Worm (Caenorhabditis elegans) whole organism, midembryonic: ENCODE results near the gene bus-1.

Source experiments
- T22C8.4 ChIP-seq: fragments of 200-800 bp; sonication (Bioruptor generic); IDR thresholded peaks from 2 replicates; pipeline ENCODE4 v1.3.6; 2022; ENCODE audit warnings: missing genetic modification characterization, missing compliant biosample characterization
- cog-1 ChIP-seq: sonication (generic microtip); optimal IDR thresholded peaks from 2 replicates; lab custom pipeline; 2016; ENCODE audit warnings: missing genetic modification characterization, missing compliant biosample characterization
- flt-1 ChIP-seq: fragments of 200-800 bp; sonication (Bioruptor generic); IDR thresholded peaks from 2 replicates; pipeline ENCODE4 v1.3.6; 2022; ENCODE audit warnings: missing genetic modification characterization, missing compliant biosample characterization
- klf-2 ChIP-seq: fragments of 200-800 bp; sonication (Bioruptor generic); conservative IDR thresholded peaks from 2 replicates; pipeline ENCODE4 v1.3.6; 2022; ENCODE audit warnings: missing genetic modification reagents, missing genetic modification characterization, missing compliant biosample characterization
- med-1 ChIP-seq: sonication (generic microtip); optimal IDR thresholded peaks from 2 replicates; lab custom pipeline; 2017; ENCODE audit warnings: missing genetic modification characterization, mild to moderate bottlenecking, missing compliant biosample characterization, antibody characterized with exemption, missing genetic modification reagents; ENCODE audit not compliant: insufficient read depth
- ref-1 ChIP-seq: fragments of 200-800 bp; sonication (Bioruptor generic); conservative IDR thresholded peaks from 2 replicates; pipeline ENCODE4 v1.3.6; 2022; ENCODE audit warnings: missing genetic modification reagents, missing genetic modification characterization, missing compliant biosample characterization
- tab-1 ChIP-seq: fragments of 200-800 bp; sonication (Bioruptor generic); IDR thresholded peaks from 2 replicates; pipeline ENCODE4 v1.3.6; 2022; ENCODE audit warnings: missing genetic modification characterization, missing compliant biosample characterization
- ztf-23 ChIP-seq: fragments of 200-800 bp; sonication (Bioruptor generic); IDR thresholded peaks from 2 replicates; pipeline ENCODE4 v1.3.6; 2022; ENCODE audit warnings: missing genetic modification reagents, missing genetic modification characterization, missing compliant biosample characterization
- ztf-29 ChIP-seq: fragments of 200-800 bp; sonication (Bioruptor generic); IDR thresholded peaks from 2 replicates; pipeline ENCODE4 v1.3.6; 2022; ENCODE audit warnings: missing genetic modification reagents, missing genetic modification characterization, missing compliant biosample characterization

bus-1 gene

ce11 chrV:9024713-9025112 lies at the start of gene bus-1:
bus-1 (minus strand) TSS chrV:9024813.
- TF ChIP-seq cog-1 (tag; lab: Kevin White, UChicago) (no peak), T22C8.4 (no peak), flt-1 (no peak), ztf-23 (GFP tag; lab: Robert Waterston, UW) (no peak), tab-1 (GFP tag; lab: Robert Waterston, UW) (no peak), klf-2 (GFP tag; lab: Robert Waterston, UW) (no peak), ref-1 (GFP tag; lab: Robert Waterston, UW) (no peak), ztf-29 (no peak), med-1 (GFP tag; lab: Kevin White, UChicago) (no peak)

DNA sequence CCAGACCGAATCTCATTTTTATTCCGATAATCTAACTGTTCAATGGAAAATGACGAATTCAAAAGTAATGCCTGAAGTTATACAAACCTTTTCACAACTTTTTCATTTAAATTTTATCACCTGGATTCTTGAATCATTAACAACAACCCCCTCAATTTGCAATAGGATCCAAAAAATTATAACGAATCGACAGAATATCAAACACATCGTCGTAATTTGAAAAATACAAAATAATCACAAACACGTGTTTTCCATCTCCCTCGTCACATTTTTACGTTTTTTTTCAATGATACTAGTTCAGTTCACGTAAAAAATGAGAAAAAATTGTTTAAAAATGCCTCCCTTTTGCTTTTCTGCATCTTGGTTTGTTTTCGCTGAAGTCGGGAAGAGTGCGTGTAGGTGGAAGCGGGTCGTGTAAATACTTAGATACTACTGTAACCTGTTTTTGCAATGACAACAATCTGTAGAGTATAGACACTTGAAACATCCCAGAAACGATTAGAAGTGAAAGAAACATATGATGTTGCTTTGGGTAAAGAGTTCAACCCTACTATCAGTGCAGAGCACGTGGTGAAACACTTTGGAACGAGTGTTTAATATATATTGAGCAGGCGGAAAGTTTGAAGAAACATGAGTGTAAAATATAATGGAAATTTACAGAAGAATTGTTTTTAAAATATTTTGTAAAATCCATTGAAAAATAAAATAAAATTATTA lies 48.9 kb upstream of the bus-1 start, which contains the start of gene oac-50:
TSS of gene oac-50 (minus strand) at position 219 of the 717 bp plus-strand sequence.
- no peak for TF ChIP-seq T22C8.4
- no peak for TF ChIP-seq med-1 (GFP tag; lab: Kevin White, UChicago)
- no peak for TF ChIP-seq cog-1 (tag; lab: Kevin White, UChicago)
- no peak for TF ChIP-seq flt-1
- TF ChIP-seq tab-1 (GFP tag; lab: Robert Waterston, UW), result no peak

ce11 chrV:9069680-9070079 lies 45.1 kb upstream of the bus-1 start, which contains the start of gene T27E4.5:
T27E4.5 (minus strand) TSS chrV:9069780.
- TF ChIP-seq klf-2 (GFP tag; lab: Robert Waterston, UW), result no peak

DNA sequence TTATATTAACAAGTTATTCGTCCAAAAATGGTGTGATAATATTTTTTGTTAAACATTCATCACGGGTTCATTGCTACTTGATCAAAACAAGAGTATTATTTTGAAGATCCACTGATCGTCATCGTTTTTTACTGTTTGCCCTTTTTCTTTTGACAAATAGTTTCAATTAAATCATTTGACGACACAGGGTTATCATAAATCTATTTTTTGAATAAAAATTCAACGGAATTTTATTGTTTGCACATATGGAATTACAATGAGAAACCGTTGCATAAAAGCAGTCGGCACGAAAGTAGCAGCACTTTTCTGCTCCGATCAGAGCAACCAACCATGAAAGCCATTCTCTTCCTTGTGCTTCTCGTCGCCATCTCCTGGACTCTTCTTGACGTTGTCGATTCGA lies 43.1 kb upstream of the bus-1 start, which contains the start of gene fip-2:
TSS of gene fip-2 (plus strand) at position 301 of the 400 bp plus-strand sequence.
- no peak for TF ChIP-seq cog-1 (tag; lab: Kevin White, UChicago)

ce11 chrV:9065915-9066314 lies 41.3 kb upstream of the bus-1 start:
- TF ChIP-seq ztf-23 (GFP tag; lab: Robert Waterston, UW) (no peak), klf-2 (GFP tag; lab: Robert Waterston, UW) (no peak), T22C8.4 (no peak), cog-1 (tag; lab: Kevin White, UChicago) (no peak), tab-1 (GFP tag; lab: Robert Waterston, UW) (no peak), flt-1 (no peak), ztf-29 (no peak), med-1 (GFP tag; lab: Kevin White, UChicago) (no peak), ref-1 (GFP tag; lab: Robert Waterston, UW) (no peak)

- TF ChIP-seq ztf-29 (no peak), flt-1 (no peak), T22C8.4 (no peak), ztf-23 (GFP tag; lab: Robert Waterston, UW) (no peak), klf-2 (GFP tag; lab: Robert Waterston, UW) (no peak), ref-1 (GFP tag; lab: Robert Waterston, UW) (no peak), cog-1 (tag; lab: Kevin White, UChicago) (no peak), med-1 (GFP tag; lab: Kevin White, UChicago) (no peak), tab-1 (GFP tag; lab: Robert Waterston, UW) (no peak)
Measured at ce11 chrV:9065001-9065400, 40.4 kb upstream of the bus-1 start.

DNA sequence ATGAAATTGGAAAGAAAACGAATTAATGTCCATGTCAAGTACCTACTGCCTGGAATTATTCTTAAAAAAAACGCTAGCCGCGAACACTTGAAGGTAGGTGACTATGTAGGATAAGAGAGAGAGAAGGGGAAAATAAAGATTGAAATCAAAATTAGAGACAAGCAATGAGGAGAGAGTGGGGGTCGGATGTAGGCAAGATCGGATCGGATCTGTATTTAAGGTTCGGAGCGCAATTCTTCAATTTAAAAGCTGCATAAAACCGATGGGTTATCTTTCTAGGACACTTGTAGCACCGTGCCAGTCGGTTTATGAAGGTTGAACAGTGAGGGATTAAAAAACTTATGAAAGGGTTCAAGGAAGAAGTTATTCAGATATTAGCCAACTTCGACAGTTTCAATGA lies 38.5 kb upstream of the bus-1 start:
- no peak for TF ChIP-seq cog-1 (tag; lab: Kevin White, UChicago)
- TF ChIP-seq flt-1, result no peak
- no peak for TF ChIP-seq klf-2 (GFP tag; lab: Robert Waterston, UW)
- TF ChIP-seq ztf-29, result no peak
- no peak for TF ChIP-seq T22C8.4
- no peak for TF ChIP-seq tab-1 (GFP tag; lab: Robert Waterston, UW)
- no peak for TF ChIP-seq med-1 (GFP tag; lab: Kevin White, UChicago)
- TF ChIP-seq ztf-23 (GFP tag; lab: Robert Waterston, UW), result no peak
- TF ChIP-seq ref-1 (GFP tag; lab: Robert Waterston, UW), result no peak

- TF ChIP-seq klf-2 (GFP tag; lab: Robert Waterston, UW) (no peak), cog-1 (tag; lab: Kevin White, UChicago) (no peak), flt-1 (no peak), ztf-23 (GFP tag; lab: Robert Waterston, UW) (no peak), ztf-29 (no peak), T22C8.4 (no peak), tab-1 (GFP tag; lab: Robert Waterston, UW) (no peak), ref-1 (GFP tag; lab: Robert Waterston, UW) (no peak), med-1 (GFP tag; lab: Kevin White, UChicago) (no peak)
Measured at ce11 chrV:9062341-9062740, 37.7 kb upstream of the bus-1 start, which contains the start of gene C25E10.12. C25E10.12 (minus strand) TSS chrV:9062441.

DNA sequence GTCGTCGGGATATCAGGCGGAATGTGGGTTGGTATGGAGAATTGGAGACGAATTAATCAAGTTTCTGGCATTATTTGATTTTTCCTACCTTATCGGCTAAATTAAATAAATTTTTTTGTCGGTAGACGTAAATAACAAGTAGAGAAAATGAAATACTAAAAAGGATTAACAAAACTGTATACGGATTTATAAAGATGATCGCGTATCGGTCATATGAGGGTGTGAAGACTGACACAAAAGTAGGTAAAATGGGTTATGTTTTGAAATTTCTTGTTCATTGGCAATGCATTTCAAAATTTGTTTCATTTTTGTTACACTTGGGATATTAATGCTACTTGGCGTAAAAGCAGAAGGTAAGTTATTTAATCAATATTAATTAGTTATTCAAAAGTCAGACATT lies 34.9 kb upstream of the bus-1 start, which contains the start of the genes C25E10.16 and C25E10.13:
TSS of gene C25E10.16 (minus strand) at position 101 of the 400 bp plus-strand sequence.
TSS of gene C25E10.13 (plus strand) at position 256 of the 400 bp plus-strand sequence.
- no peak for TF ChIP-seq ref-1 (GFP tag; lab: Robert Waterston, UW)
- TF ChIP-seq ztf-23 (GFP tag; lab: Robert Waterston, UW), result no peak
- no peak for TF ChIP-seq T22C8.4
- TF ChIP-seq ztf-29, result no peak
- TF ChIP-seq klf-2 (GFP tag; lab: Robert Waterston, UW), result no peak
- no peak for TF ChIP-seq tab-1 (GFP tag; lab: Robert Waterston, UW)
- no peak for TF ChIP-seq flt-1
- no peak for TF ChIP-seq med-1 (GFP tag; lab: Kevin White, UChicago)
- no peak for TF ChIP-seq cog-1 (tag; lab: Kevin White, UChicago)

- TF ChIP-seq klf-2 (GFP tag; lab: Robert Waterston, UW) (no peak), cog-1 (tag; lab: Kevin White, UChicago) (no peak), ref-1 (GFP tag; lab: Robert Waterston, UW) (no peak), flt-1 (no peak), T22C8.4 (no peak), ztf-29 (no peak), med-1 (GFP tag; lab: Kevin White, UChicago) (no peak), ztf-23 (GFP tag; lab: Robert Waterston, UW) (no peak), tab-1 (GFP tag; lab: Robert Waterston, UW) (no peak)
Measured at ce11 chrV:9058627-9059026, 34.0 kb upstream of the bus-1 start, which contains the start of gene C25E10.11. C25E10.11 (minus strand) TSS chrV:9058727.
